Worm (Caenorhabditis elegans): ENCODE measurements around the gene ZK418.11.

The ZK418.11 gene

ce11 chrIII:7064185-7064584 is 35.9 kb upstream of the ZK418.11 start, which contains the start of gene R01H2.4:
R01H2.4 (minus strand) TSS chrIII:7064285.
- no peak for TF ChIP-seq mep-1 (tag; optimal IDR thresholded peaks at IDR 0.05)
- TF ChIP-seq lin-14 (GFP tag; optimal IDR thresholded peaks at IDR 0.05): no peak
- no peak for TF ChIP-seq efl-1 (optimal IDR thresholded peaks at IDR 0.05)
- no peak for TF ChIP-seq efl-1 (GFP tag; optimal IDR thresholded peaks at IDR 0.05 in 1 of 2)
- TF ChIP-seq unc-130 (tag; optimal IDR thresholded peaks at IDR 0.05): no peak
- no peak for TF ChIP-seq egl-27 (tag; optimal IDR thresholded peaks at IDR 0.05)

- no peak for TF ChIP-seq efl-1 (optimal IDR thresholded peaks at IDR 0.05)
- peak in 1 of 2 experiments; percentile 93 for TF ChIP-seq efl-1 (GFP tag; optimal IDR thresholded peaks at IDR 0.05 in 1 of 2)
- TF ChIP-seq elt-2 (tag; optimal IDR thresholded peaks at IDR 0.05): no peak
- no peak for TF ChIP-seq pax-3 (tag; optimal IDR thresholded peaks at IDR 0.05)
- TF ChIP-seq dpl-1 (GFP tag; optimal IDR thresholded peaks at IDR 0.05): peak in 1 of 3 experiments; percentile 3
- peak in 1 of 2 experiments; percentile 13 for TF ChIP-seq lin-35 (GFP tag; optimal IDR thresholded peaks at IDR 0.05)
These were observed 32.6 kb upstream of the ZK418.11 start, which contains the start of gene ger-1 for ce11 chrIII:7067385-7067896. ger-1 (minus strand) TSS chrIII:7067477.

- TF ChIP-seq rnt-1 (tag; optimal IDR thresholded peaks at IDR 0.05): peak; percentile 47
- no peak for TF ChIP-seq nhr-76 (tag; optimal IDR thresholded peaks at IDR 0.05)
- TF ChIP-seq skn-1 (tag; optimal IDR thresholded peaks at IDR 0.05): peak; percentile 75
- no peak for TF ChIP-seq nhr-90 (tag; optimal IDR thresholded peaks at IDR 0.05; ENCODE audit: poor library complexity)
- peak; percentile 57 for TF ChIP-seq nhr-47 (tag; optimal IDR thresholded peaks at IDR 0.05)
- TF ChIP-seq isw-1 (GFP tag; IDR thresholded peaks at IDR 0.05): no peak
- peak; percentile 46 for TF ChIP-seq C16A3.4 (tag; optimal IDR thresholded peaks at IDR 0.05)
- peak; percentile 62 for TF ChIP-seq mep-1 (tag; optimal IDR thresholded peaks at IDR 0.05)
- peak; percentile 41 for TF ChIP-seq nhr-20 (tag; optimal IDR thresholded peaks at IDR 0.05)
- peak; percentile 51 to 79 for TF ChIP-seq lsy-2 (tag; optimal IDR thresholded peaks at IDR 0.05)
- no peak for TF ChIP-seq zag-1 (tag; optimal IDR thresholded peaks at IDR 0.05)
- peak; percentile 23 for TF ChIP-seq blmp-1 (tag; optimal IDR thresholded peaks at IDR 0.05)
- TF ChIP-seq xbp-1 (tag; optimal IDR thresholded peaks at IDR 0.05): peak; percentile 42
- TF ChIP-seq nhr-85 (tag): peak; percentile 57
- peak; percentile 90 to 94 for TF ChIP-seq efl-1 (optimal IDR thresholded peaks at IDR 0.05)
- TF ChIP-seq efl-1 (GFP tag; optimal IDR thresholded peaks at IDR 0.05 in 1 of 2): peak; percentile 93 to 99
- TF ChIP-seq F16B12.6 (tag; optimal IDR thresholded peaks at IDR 0.05): peak; percentile 88
- no peak for TF ChIP-seq snpc-4 (tag; optimal IDR thresholded peaks at IDR 0.05)
- no peak for TF ChIP-seq C34B4.2 (tag; optimal IDR thresholded peaks at IDR 0.05)
- no peak for TF ChIP-seq unc-62 (GFP tag; optimal IDR thresholded peaks at IDR 0.05)
- TF ChIP-seq nhr-19 (GFP tag; conservative IDR thresholded peaks at IDR 0.05): peak; percentile 27; the same call in 1 of the 2 replicates
- peak; percentile 93 to 97 for TF ChIP-seq lin-35 (GFP tag; optimal IDR thresholded peaks at IDR 0.05)
- peak; percentile 45 for TF ChIP-seq unc-130 (tag; optimal IDR thresholded peaks at IDR 0.05)
- peak; percentile 32 for TF ChIP-seq swsn-7 (tag; optimal IDR thresholded peaks at IDR 0.05)
- TF ChIP-seq elt-3 (tag; optimal IDR thresholded peaks at IDR 0.05): peak in 1 of 6 experiments; percentile 33
- TF ChIP-seq nhr-71 (tag; optimal IDR thresholded peaks at IDR 0.05): peak; percentile 61
- TF ChIP-seq ceh-82 (tag; optimal IDR thresholded peaks at IDR 0.05): peak in 1 of 3 experiments; percentile 51
- TF ChIP-seq fkh-8 (tag; optimal IDR thresholded peaks at IDR 0.05): peak; percentile 34
- TF ChIP-seq ceh-88 (GFP tag; IDR thresholded peaks at IDR 0.05): no peak
- TF ChIP-seq lin-14 (GFP tag; optimal IDR thresholded peaks at IDR 0.05): no peak
- TF ChIP-seq mdl-1 (tag; optimal IDR thresholded peaks at IDR 0.05): peak in 1 of 2 experiments; percentile 38
- peak; percentile 11 for TF ChIP-seq lir-3 (tag; optimal IDR thresholded peaks at IDR 0.05; ENCODE audit: poor library complexity)
- TF ChIP-seq sptf-1 (tag; optimal IDR thresholded peaks at IDR 0.05): no peak
- TF ChIP-seq nhr-11 (tag; optimal IDR thresholded peaks at IDR 0.05): no peak
- TF ChIP-seq lin-13 (GFP tag; optimal IDR thresholded peaks at IDR 0.05): no peak
- TF ChIP-seq ceh-63 (GFP tag; optimal IDR thresholded peaks at IDR 0.05): no peak
- TF ChIP-seq snu-23 (GFP tag; optimal IDR thresholded peaks at IDR 0.05): peak; percentile 68
- no peak for TF ChIP-seq aha-1 (tag; optimal IDR thresholded peaks at IDR 0.05)
- peak; percentile 2 for TF ChIP-seq aly-2 (tag; optimal IDR thresholded peaks at IDR 0.05)
- TF ChIP-seq dpl-1 (GFP tag; optimal IDR thresholded peaks at IDR 0.05): peak; percentile 89 to 95 (median 94)
- TF ChIP-seq hpl-2 (GFP tag; optimal IDR thresholded peaks at IDR 0.05): no peak
- TF ChIP-seq grh-1 (GFP tag; IDR thresholded peaks at IDR 0.05): no peak
These were observed 31.5 kb upstream of the ZK418.11 start, which contains the start of the genes ubc-18 and R01H2.8 for ce11 chrIII:7068520-7069113. ubc-18 (minus strand) TSS chrIII:7068570. R01H2.8 (plus strand) TSS chrIII:7069063.
